Fruit fly (Drosophila melanogaster): ENCODE results near the gene Coprox.

Coprox gene

DNA sequence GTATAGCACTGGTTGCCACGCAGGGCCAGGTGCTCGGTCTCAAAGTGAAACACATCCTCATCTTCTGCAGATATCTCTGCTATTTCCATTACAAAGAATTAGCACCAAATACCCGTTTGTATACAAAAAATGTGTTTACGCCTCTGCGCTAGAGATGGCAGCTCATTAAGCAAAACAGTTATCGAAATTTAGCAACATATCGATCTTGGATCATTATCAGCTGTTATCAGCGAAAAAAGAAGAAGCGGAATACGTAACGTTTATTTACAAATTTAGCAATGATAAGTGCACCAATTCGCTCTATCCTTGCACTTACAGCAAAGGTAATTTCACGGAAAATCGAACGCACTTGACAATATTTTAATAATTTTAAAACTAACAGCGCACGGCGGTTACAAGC is 4.1 kb upstream of the Coprox start, which contains the start of the genes Atac1 and Hmgcl:
Gene Atac1 (minus strand): TSS at position 164 of the 400 bp plus-strand sequence.
Gene Hmgcl (plus strand): TSS at position 213 of the 400 bp plus-strand sequence.
- TF ChIP-seq D1 (tag; optimal IDR thresholded peaks at IDR 0.05) (no peak), CG12605 (GFP tag; IDR thresholded peaks at IDR 0.05) (no peak), CG4496 (GFP tag; IDR thresholded peaks at IDR 0.05) (no peak), CG8159 (tag; optimal IDR thresholded peaks at IDR 0.05) (no peak), Pif1A (GFP tag; optimal IDR thresholded peaks at IDR 0.05) (no peak), CG9948 (tag; optimal IDR thresholded peaks at IDR 0.05) (no peak), CG10348 (GFP tag; IDR thresholded peaks at IDR 0.05) (no peak), CG8301 (tag; optimal IDR thresholded peaks at IDR 0.05) (no peak), CG13204 (GFP tag; optimal IDR thresholded peaks at IDR 0.05) (no peak), CG32121 (GFP tag; IDR thresholded peaks at IDR 0.05) (no peak), CG17806 (tag; optimal IDR thresholded peaks at IDR 0.05) (no peak)

DNA sequence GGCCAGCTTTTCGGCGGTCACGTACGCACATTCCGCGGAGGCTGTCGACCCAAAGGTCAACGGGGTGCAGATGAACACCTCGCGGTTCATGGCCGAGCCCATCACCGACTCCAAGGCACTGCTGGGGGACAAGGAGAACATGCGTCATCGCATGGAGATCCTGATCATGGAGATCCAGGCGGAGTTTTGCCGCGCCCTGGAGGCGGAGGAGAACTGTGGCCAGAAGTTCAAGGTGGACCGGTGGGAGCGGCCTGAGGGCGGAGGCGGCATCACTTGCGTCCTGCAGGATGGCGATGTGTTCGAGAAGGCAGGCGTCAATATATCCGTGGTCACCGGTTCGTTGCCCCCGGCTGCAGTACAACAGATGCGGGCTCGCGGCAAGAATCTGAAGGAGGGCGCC is 411 bp downstream of the Coprox start:
- TF ChIP-seq CG34367 (tag; optimal IDR thresholded peaks at IDR 0.05), result no peak

DNA sequence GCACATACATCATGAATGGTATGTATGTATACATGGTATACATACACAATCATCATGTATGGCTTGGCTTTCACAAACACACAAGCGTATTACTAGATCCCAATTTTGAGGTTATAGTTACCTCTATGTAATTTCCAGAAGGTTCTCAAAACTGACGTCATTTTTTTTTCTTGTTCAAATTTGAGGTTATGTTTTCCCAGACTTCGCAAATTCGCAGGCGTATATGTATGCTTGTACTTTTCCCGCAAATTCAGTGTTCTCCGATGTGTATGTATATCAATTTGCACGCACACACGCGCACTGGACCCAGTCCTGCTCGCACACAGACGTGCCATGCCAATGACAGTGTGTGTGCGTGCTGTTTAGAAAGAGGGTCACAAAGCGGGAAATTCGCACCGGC is 2.1 kb downstream of the Coprox start:
- TF ChIP-seq CG12605 (GFP tag; IDR thresholded peaks at IDR 0.05), result no peak
- TF ChIP-seq CG9948 (tag; optimal IDR thresholded peaks at IDR 0.05), result no peak
- 0 out of 3 replicates have a peak, but pooled peaks have one; percentile 12 for TF ChIP-seq CG4496 (GFP tag; IDR thresholded peaks at IDR 0.05)
- peak; percentile 23 for TF ChIP-seq EcR (GFP tag; optimal IDR thresholded peaks at IDR 0.05)

DNA sequence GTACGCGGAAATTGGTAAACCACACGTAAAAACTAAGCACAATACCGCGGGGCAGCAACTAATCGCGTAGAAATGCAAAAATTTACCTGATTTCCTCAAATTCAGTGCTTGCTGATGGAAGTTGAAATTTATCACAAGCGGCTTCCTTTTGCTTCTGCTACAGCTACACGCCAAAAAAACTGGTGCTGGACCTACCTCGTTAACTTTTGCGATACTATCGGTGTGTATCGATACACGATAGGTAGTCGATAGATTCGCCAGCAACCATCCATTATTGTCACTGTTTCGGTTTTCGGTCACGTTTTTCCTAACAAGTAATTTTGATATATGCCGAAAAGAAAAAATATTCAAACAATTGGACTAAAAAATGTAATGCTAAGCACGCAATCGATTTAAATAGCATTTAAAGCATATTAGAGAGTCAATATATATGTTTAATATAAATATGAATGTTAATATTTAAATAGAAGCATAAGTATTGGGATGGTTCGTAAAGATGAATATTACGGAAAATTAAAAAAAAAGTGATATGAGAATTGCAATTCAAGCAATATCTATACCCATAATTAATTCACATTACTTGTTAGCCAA is 3.3 kb downstream of the Coprox start, which contains the start of gene Sumo:
Gene Sumo (minus strand): TSS at position 223 of the 591 bp plus-strand sequence.
- TF ChIP-seq CG8159 (tag; optimal IDR thresholded peaks at IDR 0.05), result no peak
- TF ChIP-seq Snoo (tag; optimal IDR thresholded peaks at IDR 0.05), result no peak
- no peak for TF ChIP-seq CG34367 (tag; optimal IDR thresholded peaks at IDR 0.05)
- TF ChIP-seq EcR (GFP tag; optimal IDR thresholded peaks at IDR 0.05), result no peak
- TF ChIP-seq CG12605 (GFP tag; IDR thresholded peaks at IDR 0.05), result no peak; the same call in 1 of the 2 replicates
- no peak for TF ChIP-seq Pif1B (GFP tag; optimal IDR thresholded peaks at IDR 0.05)
- peak; percentile 6 for TF ChIP-seq CG15710 (tag; optimal IDR thresholded peaks at IDR 0.05)
- TF ChIP-seq CG32121 (GFP tag; IDR thresholded peaks at IDR 0.05), result no peak
- no peak for TF ChIP-seq CG8301 (tag; optimal IDR thresholded peaks at IDR 0.05)
- TF ChIP-seq Pif1A (GFP tag; optimal IDR thresholded peaks at IDR 0.05), result no peak
- no peak for TF ChIP-seq CG14655 (GFP tag; optimal IDR thresholded peaks at IDR 0.05)
- no peak for TF ChIP-seq CG17806 (tag; optimal IDR thresholded peaks at IDR 0.05)
- TF ChIP-seq Ets98B (GFP tag; IDR thresholded peaks at IDR 0.05), result peak; percentile 5; the same call in 1 of the 2 replicates
- TF ChIP-seq CG9948 (tag; optimal IDR thresholded peaks at IDR 0.05), result no peak

DNA sequence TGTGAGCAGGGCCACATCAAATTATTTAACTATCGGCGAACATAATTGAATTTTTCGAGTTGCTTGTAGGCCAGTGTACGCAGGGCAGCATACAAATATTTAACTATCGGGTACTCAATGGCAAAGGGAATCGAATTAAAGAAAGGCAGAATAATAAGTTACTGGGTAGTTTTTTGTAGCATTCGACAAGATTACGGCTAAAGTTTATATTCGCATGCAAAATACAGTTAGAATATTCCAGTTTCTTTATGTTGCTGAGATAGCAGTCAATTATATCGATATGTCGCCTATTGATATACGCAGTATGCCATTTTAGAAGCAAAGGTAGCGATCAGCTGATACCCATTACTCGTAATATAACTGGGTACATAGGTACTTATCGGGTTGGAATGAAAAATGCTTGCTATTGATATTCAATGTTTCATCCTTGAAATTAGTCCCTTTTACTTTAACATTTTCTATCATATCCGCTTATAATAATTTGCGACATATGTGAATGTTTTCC is 3.8 kb downstream of the Coprox start:
- TF ChIP-seq CG10348 (GFP tag; IDR thresholded peaks at IDR 0.05) (no peak), CG12605 (GFP tag; IDR thresholded peaks at IDR 0.05) (peak; percentile 32; the same call in 1 of the 2 replicates), CG32121 (GFP tag; IDR thresholded peaks at IDR 0.05) (no peak), Ets98B (GFP tag; IDR thresholded peaks at IDR 0.05) (peak; percentile 48), Pif1A (GFP tag; optimal IDR thresholded peaks at IDR 0.05) (no peak), rn (GFP tag; IDR thresholded peaks at IDR 0.05) (0 out of 2 replicates have a peak, but pooled peaks have one; percentile 11), CG4496 (GFP tag; IDR thresholded peaks at IDR 0.05) (peak; percentile 36; the same call in 1 of the 3 replicates), D1 (tag; optimal IDR thresholded peaks at IDR 0.05) (no peak), Snoo (tag; optimal IDR thresholded peaks at IDR 0.05) (peak; percentile 22), CG17806 (tag; optimal IDR thresholded peaks at IDR 0.05) (peak; percentile 42), CG8159 (tag; optimal IDR thresholded peaks at IDR 0.05) (peak; percentile 32)

DNA sequence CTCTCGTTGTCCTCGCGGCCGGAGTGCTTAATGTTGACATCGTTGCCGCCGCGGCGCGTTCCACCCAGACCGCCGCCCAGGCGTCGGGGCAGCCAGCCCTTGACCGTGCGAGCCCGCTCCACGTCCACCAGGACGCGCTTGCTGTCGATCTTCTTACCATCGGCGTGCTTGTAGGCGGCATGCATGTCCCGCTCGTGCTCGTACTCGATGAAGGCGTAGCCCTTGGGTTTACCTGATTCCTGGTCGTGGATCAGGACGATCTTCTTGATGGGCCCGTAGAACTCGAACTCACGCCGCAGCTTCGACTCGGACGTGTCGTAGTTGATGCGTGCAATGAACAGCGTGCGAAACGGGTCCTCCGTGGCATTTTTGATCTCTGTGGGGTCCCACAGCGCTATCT is 6.6 kb downstream of the Coprox start:
- TF ChIP-seq fd96Ca (GFP tag; IDR thresholded peaks at IDR 0.05), result no peak

DNA sequence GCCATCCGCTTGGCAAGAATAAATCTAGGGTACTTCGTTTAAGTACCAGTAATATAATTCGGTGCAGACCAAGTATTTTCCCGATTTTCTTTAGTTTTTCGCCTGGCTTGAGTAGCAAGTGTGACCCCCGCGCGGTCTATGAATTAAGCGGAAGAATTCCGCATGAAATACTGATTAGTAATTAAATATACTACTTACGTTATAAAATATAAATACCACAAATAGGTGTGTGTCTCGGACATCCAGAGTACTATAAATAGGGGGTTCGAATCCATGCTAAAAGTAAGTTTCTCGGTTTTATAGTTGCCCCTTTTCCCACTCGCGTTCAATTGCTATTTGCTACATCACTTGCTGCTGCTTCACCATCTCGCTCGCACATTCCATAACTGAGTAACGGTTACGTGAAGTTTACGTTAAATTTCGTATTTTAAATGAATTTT is 7.4 kb downstream of the Coprox start, which contains the start of gene snRNP-U1-70K:
Gene snRNP-U1-70K (minus strand): TSS at position 141 of the 440 bp plus-strand sequence.
- TF ChIP-seq EcR (GFP tag; optimal IDR thresholded peaks at IDR 0.05) (no peak), rn (GFP tag; IDR thresholded peaks at IDR 0.05) (no peak), CG15710 (tag; optimal IDR thresholded peaks at IDR 0.05) (no peak), Pif1A (GFP tag; optimal IDR thresholded peaks at IDR 0.05) (no peak), CG10348 (GFP tag; IDR thresholded peaks at IDR 0.05) (no peak), CG12605 (GFP tag; IDR thresholded peaks at IDR 0.05) (no peak)

DNA sequence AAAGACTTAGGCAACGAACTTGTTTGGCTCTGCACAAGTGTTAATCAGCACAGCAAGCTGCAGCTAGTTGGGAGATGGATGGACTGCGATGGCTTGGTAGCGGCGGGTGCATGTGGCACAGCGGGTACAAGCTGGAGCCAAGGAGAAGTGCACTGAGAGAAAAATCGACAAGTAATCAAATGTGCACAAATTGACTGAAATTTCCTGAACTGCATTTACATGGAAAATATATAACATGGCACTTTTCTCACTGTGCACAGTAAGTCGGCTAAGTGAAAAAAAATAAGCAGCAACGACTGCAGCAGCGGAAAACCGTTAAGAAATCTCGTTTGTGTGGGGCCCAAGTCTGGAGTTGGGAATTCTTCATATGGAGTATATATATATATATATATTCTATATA is 26.9 kb downstream of the Coprox start:
- peak; percentile 65 for TF ChIP-seq CG34367 (tag; optimal IDR thresholded peaks at IDR 0.05)
- peak; percentile 41 for TF ChIP-seq EcR (GFP tag; optimal IDR thresholded peaks at IDR 0.05)
- 0 out of 2 replicates have a peak, but pooled peaks have one; percentile 35 for TF ChIP-seq CG10348 (GFP tag; IDR thresholded peaks at IDR 0.05)
- peak; percentile 49 for TF ChIP-seq Pif1B (GFP tag; optimal IDR thresholded peaks at IDR 0.05)
- peak; percentile 83 for TF ChIP-seq CG32121 (GFP tag; IDR thresholded peaks at IDR 0.05)
- peak; percentile 77 for TF ChIP-seq CG12605 (GFP tag; IDR thresholded peaks at IDR 0.05)
- peak; percentile 88 for TF ChIP-seq Ets98B (GFP tag; IDR thresholded peaks at IDR 0.05)
- peak; percentile 23 for TF ChIP-seq gl (tag; optimal IDR thresholded peaks at IDR 0.05)
- TF ChIP-seq Snoo (tag; optimal IDR thresholded peaks at IDR 0.05), result peak; percentile 33
- TF ChIP-seq CG4496 (GFP tag; IDR thresholded peaks at IDR 0.05), result peak; percentile 87
- 0 out of 2 replicates have a peak, but pooled peaks have one; percentile 47 for TF ChIP-seq rn (GFP tag; IDR thresholded peaks at IDR 0.05)
- TF ChIP-seq CG8301 (tag; optimal IDR thresholded peaks at IDR 0.05), result peak; percentile 75
- peak; percentile 61 for TF ChIP-seq CG15710 (tag; optimal IDR thresholded peaks at IDR 0.05)
- TF ChIP-seq CG8159 (tag; optimal IDR thresholded peaks at IDR 0.05), result peak; percentile 67
- peak; percentile 87 for TF ChIP-seq fd96Ca (GFP tag; IDR thresholded peaks at IDR 0.05)
- TF ChIP-seq Pif1A (GFP tag; optimal IDR thresholded peaks at IDR 0.05), result peak; percentile 58
- TF ChIP-seq CG13204 (GFP tag; optimal IDR thresholded peaks at IDR 0.05), result no peak
- TF ChIP-seq D1 (tag; optimal IDR thresholded peaks at IDR 0.05), result no peak
- TF ChIP-seq CG14655 (GFP tag; optimal IDR thresholded peaks at IDR 0.05), result peak; percentile 76
- TF ChIP-seq CG17806 (tag; optimal IDR thresholded peaks at IDR 0.05), result peak; percentile 56
- TF ChIP-seq CG9948 (tag; optimal IDR thresholded peaks at IDR 0.05), result peak; percentile 38

Data from whole organism, pupa.